Fruit fly (Drosophila melanogaster) whole organism, embryonic: Measurements from ENCODE around the gene Nmdar1.
A peak's percentile ranks its signal among the peaks of the same experiment; 100 is the strongest.

Experiments
- Awh ChIP-seq: fragments of 200-800 bp; sonication (Bioruptor generic); IDR thresholded peaks from 2 replicates; pipeline ENCODE4, ENCODE4 v1.3.6; 2022; ENCODE audit warnings: missing biosample characterization, missing genetic modification characterization
- CG10209 ChIP-seq: fragments of 200-800 bp; sonication (Bioruptor generic); optimal IDR thresholded peaks from 3 replicates; lab custom pipeline; 2017; ENCODE audit warnings: missing biosample characterization, mild to moderate bottlenecking, missing genetic modification characterization, missing genetic modification reagents
- CG10274 ChIP-seq: fragments of 200-800 bp; sonication (Bioruptor generic); optimal IDR thresholded peaks from 3 replicates; lab custom pipeline; 2017; ENCODE audit warnings: missing biosample characterization, mild to moderate bottlenecking, missing genetic modification characterization
- CG10431 ChIP-seq: fragments of 200-800 bp; sonication (Bioruptor generic); optimal IDR thresholded peaks from 3 replicates; lab custom pipeline; 2018; ENCODE audit warnings: missing biosample characterization, mild to moderate bottlenecking, missing genetic modification characterization
- CG10462 ChIP-seq: fragments of 200-800 bp; sonication (Bioruptor generic); optimal IDR thresholded peaks from 2 replicates; lab custom pipeline; 2016; ENCODE audit warnings: missing biosample characterization, missing genetic modification characterization
- CG12299 ChIP-seq: fragments of 200-800 bp; sonication (Bioruptor generic); optimal IDR thresholded peaks from 2 replicates; lab custom pipeline; 2018; ENCODE audit warnings: missing biosample characterization, mild to moderate bottlenecking, missing genetic modification characterization
- CG13424 ChIP-seq: fragments of 200-800 bp; sonication (Bioruptor generic); optimal IDR thresholded peaks from 2 replicates; lab custom pipeline; 2019; ENCODE audit warnings: missing biosample characterization, mild to moderate bottlenecking, missing genetic modification characterization, moderate library complexity
- CG13775 ChIP-seq: fragments of 200-800 bp; sonication (Bioruptor generic); optimal IDR thresholded peaks from 3 replicates; lab custom pipeline; 2017; ENCODE audit warnings: missing biosample characterization, mild to moderate bottlenecking, missing genetic modification characterization
- CG15073 ChIP-seq: fragments of 200-800 bp; sonication (Bioruptor generic); optimal IDR thresholded peaks from 2 replicates; lab custom pipeline; 2016; ENCODE audit warnings: missing biosample characterization, missing genetic modification characterization
- CG33557 ChIP-seq: fragments of 200-800 bp; sonication (Bioruptor generic); optimal IDR thresholded peaks from 2 replicates; lab custom pipeline; 2019; ENCODE audit warnings: missing biosample characterization, mild to moderate bottlenecking, missing genetic modification characterization, moderate library complexity
- CG4360 ChIP-seq: fragments of 200-800 bp; sonication (Bioruptor generic); IDR thresholded peaks from 2 replicates; pipeline ENCODE4 v1.3.6; 2022; ENCODE audit warnings: missing biosample characterization, missing genetic modification characterization
- CG4424 ChIP-seq: fragments of 200-800 bp; sonication (Bioruptor generic); optimal IDR thresholded peaks from 3 replicates; lab custom pipeline; 2016; ENCODE audit warnings: missing biosample characterization, missing genetic modification characterization
- CG4617 ChIP-seq: fragments of 200-800 bp; sonication (Bioruptor generic); optimal IDR thresholded peaks from 3 replicates; lab custom pipeline; 2016; ENCODE audit warnings: missing biosample characterization, missing genetic modification characterization, borderline replicate concordance
- CG6272 ChIP-seq: fragments of 200-800 bp; sonication (Bioruptor generic); IDR thresholded peaks from 2 replicates; pipeline ENCODE4 v1.3.6; 2022; ENCODE audit warnings: missing biosample characterization, missing genetic modification characterization
- CG6654 ChIP-seq: fragments of 200-800 bp; sonication (Bioruptor generic); optimal IDR thresholded peaks from 2 replicates; lab custom pipeline; 2017; ENCODE audit warnings: missing biosample characterization, mild to moderate bottlenecking, missing genetic modification characterization
- CG6813 ChIP-seq: fragments of 200-800 bp; sonication (Bioruptor generic); optimal IDR thresholded peaks from 2 replicates; lab custom pipeline; 2017; ENCODE audit warnings: missing biosample characterization, missing genetic modification characterization, mild to moderate bottlenecking, moderate library complexity, missing genetic modification reagents
- CG6854 ChIP-seq: fragments of 200-800 bp; sonication (Bioruptor generic); optimal IDR thresholded peaks from 3 replicates; lab custom pipeline; 2017; ENCODE audit warnings: missing biosample characterization, mild to moderate bottlenecking, missing genetic modification characterization
- CG7556 ChIP-seq: fragments of 200-800 bp; sonication (Bioruptor generic); optimal IDR thresholded peaks from 2 replicates; lab custom pipeline; 2017; ENCODE audit warnings: missing biosample characterization, mild to moderate bottlenecking, missing genetic modification characterization
- CG9727 ChIP-seq: fragments of 200-800 bp; sonication (Bioruptor generic); optimal IDR thresholded peaks from 3 replicates; lab custom pipeline; 2017; ENCODE audit warnings: missing biosample characterization, mild to moderate bottlenecking, missing genetic modification characterization
- CG9932 ChIP-seq: fragments of 200-800 bp; sonication (Bioruptor generic); IDR thresholded peaks from 2 replicates; pipeline ENCODE4 v1.3.6; 2022; ENCODE audit warnings: missing biosample characterization, missing genetic modification characterization
- CkIIα-i1 ChIP-seq: fragments of 200-800 bp; sonication (Bioruptor generic); IDR thresholded peaks from 2 replicates; pipeline ENCODE4 v1.3.6; 2022; ENCODE audit warnings: missing biosample characterization, missing genetic modification characterization
- E2f1 ChIP-seq: fragments of 200-800 bp; sonication (Bioruptor generic); IDR thresholded peaks from 2 replicates; pipeline ENCODE4 v1.3.6; 2022; ENCODE audit warnings: missing biosample characterization, missing genetic modification characterization
- Mad ChIP-seq: fragments of 200-800 bp; sonication (Bioruptor generic); optimal IDR thresholded peaks from 2 replicates; lab custom pipeline; 2016; ENCODE audit warnings: missing biosample characterization, missing genetic modification characterization
- NC2α ChIP-seq: fragments of 200-800 bp; sonication (Bioruptor generic); optimal IDR thresholded peaks from 2 replicates; lab custom pipeline; 2016; ENCODE audit warnings: missing biosample characterization, missing genetic modification characterization
- NfI ChIP-seq: fragments of 200-800 bp; sonication (Bioruptor generic); optimal IDR thresholded peaks from 3 replicates; lab custom pipeline; 2018; ENCODE audit warnings: missing biosample characterization, mild to moderate bottlenecking, missing genetic modification characterization, moderate library complexity
- Oaz ChIP-seq: fragments of 200-800 bp; sonication (Bioruptor generic); IDR thresholded peaks from 2 replicates; pipeline ENCODE4 v1.3.6; 2022; ENCODE audit warnings: missing biosample characterization, missing genetic modification characterization
- Oli ChIP-seq: fragments of 200-800 bp; sonication (Bioruptor generic); optimal IDR thresholded peaks from 2 replicates; lab custom pipeline; 2018; ENCODE audit warnings: missing biosample characterization, mild to moderate bottlenecking, missing genetic modification characterization, moderate library complexity
- Ptx1 ChIP-seq: fragments of 200-800 bp; sonication (Bioruptor generic); IDR thresholded peaks from 2 replicates; pipeline ENCODE4 v1.3.6; 2022; ENCODE audit warnings: missing biosample characterization, missing genetic modification characterization
- Trl ChIP-seq, 3 experiments: fragments of >200 bp in 2 of 3; fragments of 200-800 bp in 1 of 3; sonication (Bioruptor generic) in 1 of 3; optimal IDR thresholded peaks; 2 replicates in 1 of 3; 3 replicates in 2 of 3; lab custom pipeline; 2016 to 2017; ENCODE audit warnings: missing biosample characterization in 1 of 3, missing genetic modification characterization in 1 of 3
- Xrp1 ChIP-seq: fragments of 200-800 bp; sonication (Bioruptor generic); IDR thresholded peaks from 2 replicates; pipeline ENCODE4 v1.3.6; 2022; ENCODE audit warnings: missing biosample characterization, missing genetic modification characterization
- aop ChIP-seq: fragments of 200-800 bp; sonication (Bioruptor generic); IDR thresholded peaks from 2 replicates; pipeline ENCODE4 v1.3.6; 2022; ENCODE audit warnings: missing biosample characterization, missing genetic modification characterization
- corto ChIP-seq: fragments of 200-800 bp; sonication (Bioruptor generic); optimal IDR thresholded peaks from 2 replicates; lab custom pipeline; 2016; ENCODE audit warnings: missing biosample characterization, mild to moderate bottlenecking, missing genetic modification characterization, moderate library complexity
- da ChIP-seq: fragments of 200-800 bp; sonication (Bioruptor generic); optimal IDR thresholded peaks from 2 replicates; lab custom pipeline; 2016; ENCODE audit warnings: missing biosample characterization, missing genetic modification characterization
- danr ChIP-seq: fragments of 200-800 bp; sonication (Bioruptor generic); IDR thresholded peaks from 2 replicates; pipeline ENCODE4 v1.3.6; 2022; ENCODE audit warnings: missing biosample characterization, missing genetic modification characterization
- gsb-n ChIP-seq: fragments of 200-800 bp; sonication (Bioruptor generic); optimal IDR thresholded peaks from 3 replicates; lab custom pipeline; 2018; ENCODE audit warnings: missing biosample characterization, mild to moderate bottlenecking, missing genetic modification characterization
- hbn ChIP-seq: fragments of 200-800 bp; sonication (Bioruptor generic); IDR thresholded peaks from 2 replicates; pipeline ENCODE4 v1.3.6; 2022; ENCODE audit warnings: missing biosample characterization, missing genetic modification characterization; ENCODE audit not compliant: partially characterized antibody
- ken ChIP-seq: fragments of 200-800 bp; sonication (Bioruptor generic); IDR thresholded peaks from 3 replicates; pipeline ENCODE4 v1.3.6; 2022; ENCODE audit warnings: missing biosample characterization, missing genetic modification characterization
- knrl ChIP-seq: fragments of 200-800 bp; sonication (Bioruptor generic); IDR thresholded peaks from 3 replicates; pipeline ENCODE4 v1.3.6; 2022; ENCODE audit warnings: missing biosample characterization, missing genetic modification characterization; ENCODE audit not compliant: partially characterized antibody
- mirr ChIP-seq: fragments of 200-800 bp; sonication (Bioruptor generic); optimal IDR thresholded peaks from 3 replicates; lab custom pipeline; 2018; ENCODE audit warnings: missing biosample characterization, mild to moderate bottlenecking, missing genetic modification characterization
- nerfin-1 ChIP-seq: fragments of 200-800 bp; sonication (Bioruptor generic); optimal IDR thresholded peaks from 3 replicates; lab custom pipeline; 2019; ENCODE audit warnings: missing biosample characterization, mild to moderate bottlenecking, missing genetic modification characterization, moderate library complexity
- nmo ChIP-seq: fragments of 200-800 bp; sonication (Bioruptor generic); optimal IDR thresholded peaks from 2 replicates; lab custom pipeline; 2018; ENCODE audit warnings: missing biosample characterization, mild to moderate bottlenecking, missing genetic modification characterization, moderate library complexity
- otp ChIP-seq: fragments of 200-800 bp; sonication (Bioruptor generic); IDR thresholded peaks from 3 replicates; pipeline ENCODE4, ENCODE4 v1.3.6; 2022; ENCODE audit warnings: missing biosample characterization, missing genetic modification characterization
- pho ChIP-seq: fragments of 200-800 bp; sonication (Bioruptor generic); optimal IDR thresholded peaks from 2 replicates; lab custom pipeline; 2016; ENCODE audit warnings: missing biosample characterization, missing genetic modification characterization
- psq ChIP-seq: fragments of 200-800 bp; sonication (Bioruptor generic); optimal IDR thresholded peaks from 2 replicates; lab custom pipeline; 2017; ENCODE audit warnings: missing biosample characterization, missing genetic modification characterization
- ranshi ChIP-seq: fragments of 200-800 bp; sonication (Bioruptor generic); IDR thresholded peaks from 2 replicates; pipeline ENCODE4 v1.3.6; 2022; ENCODE audit warnings: missing biosample characterization, missing genetic modification characterization
- row ChIP-seq: fragments of 200-800 bp; sonication (Bioruptor generic); IDR thresholded peaks from 3 replicates; pipeline ENCODE4 v1.3.6; 2022; ENCODE audit warnings: missing biosample characterization, missing genetic modification characterization
- salm ChIP-seq: fragments of 200-800 bp; sonication (Bioruptor generic); optimal IDR thresholded peaks from 2 replicates; lab custom pipeline; 2018; ENCODE audit warnings: missing biosample characterization, mild to moderate bottlenecking, missing genetic modification characterization
- ssp ChIP-seq: fragments of 200-800 bp; sonication (Bioruptor generic); IDR thresholded peaks from 2 replicates; pipeline ENCODE4 v1.3.6; 2022; ENCODE audit warnings: missing biosample characterization, missing genetic modification characterization
- stc ChIP-seq: fragments of 200-800 bp; sonication (Bioruptor generic); IDR thresholded peaks from 2 replicates; pipeline ENCODE4 v1.3.6; 2022; ENCODE audit warnings: missing biosample characterization, missing genetic modification characterization
- twi ChIP-seq: fragments of 200-800 bp; optimal IDR thresholded peaks from 2 replicates; lab custom pipeline; 2019; ENCODE audit warnings: missing biosample characterization, mild to moderate bottlenecking, missing genetic modification characterization, moderate library complexity
- vfl ChIP-seq: fragments of 200-800 bp; sonication (Bioruptor generic); optimal IDR thresholded peaks from 2 replicates; lab custom pipeline; 2016; ENCODE audit warnings: missing biosample characterization, missing genetic modification characterization

The Nmdar1 gene

dm6 chr3R:5568590-5568989 lies 45.5 kb upstream of the Nmdar1 start, which contains the start of the genes CG2931 and Rheb (continued):
- TF ChIP-seq CG13424 (tag; lab: Kevin White, UChicago) (peak; percentile 75), knrl (GFP tag; lab: Robert Waterston, UW) (peak; percentile 84), ken (GFP tag; lab: Robert Waterston, UW) (peak; percentile 66), twi (tag; lab: Kevin White, UChicago) (peak; percentile 34), CkIIα-i1 (GFP tag; lab: Robert Waterston, UW) (no peak), row (peak; percentile 94), CG9727 (peak; percentile 67), stc (GFP tag; lab: Robert Waterston, UW) (peak; percentile 39; the same call in 1 of the 2 replicates), CG6272 (GFP tag; lab: Robert Waterston, UW) (peak; percentile 68), CG12299 (tag; lab: Kevin White, UChicago) (peak; percentile 41), CG7556 (GFP tag; lab: Kevin White, UChicago) (peak; percentile 20), CG33557 (GFP tag; lab: Kevin White, UChicago) (peak; percentile 44), ranshi (GFP tag; lab: Robert Waterston, UW) (0 out of 2 replicates have a peak, but pooled peaks have one; percentile 51), CG10462 (GFP tag; lab: Kevin White, UChicago) (peak; percentile 86), gsb-n (tag; lab: Kevin White, UChicago) (peak; percentile 29), CG6654 (GFP tag; lab: Kevin White, UChicago) (no peak), NfI (GFP tag; lab: Kevin White, UChicago) (peak; percentile 69), CG4617 (GFP tag; lab: Kevin White, UChicago) (peak; percentile 87), CG6854 (GFP tag; lab: Kevin White, UChicago) (no peak), Awh (GFP tag; lab: Robert Waterston, UW) (peak; percentile 59), Trl (optimal IDR thresholded peaks at IDR 0.05; lab: Kevin White, UChicago) (no peak), Trl (GFP tag; optimal IDR thresholded peaks at IDR 0.05; lab: Kevin White, UChicago) (no peak), nerfin-1 (tag; lab: Kevin White, UChicago) (peak; percentile 27), CG9932 (GFP tag; lab: Robert Waterston, UW) (peak; percentile 83), Oaz (GFP tag; lab: Robert Waterston, UW) (peak; percentile 49; the same call in 1 of the 2 replicates), Xrp1 (GFP tag; lab: Robert Waterston, UW) (peak; percentile 81), hbn (GFP tag; lab: Robert Waterston, UW) (peak; percentile 73), CG6813 (no peak), corto (peak; percentile 41), Mad (peak; percentile 44), psq (GFP tag; lab: Kevin White, UChicago) (peak; percentile 14), CG10274 (GFP tag; lab: Kevin White, UChicago) (no peak), pho (GFP tag; lab: Kevin White, UChicago) (peak; percentile 43), otp (no peak), nmo (peak; percentile 84), aop (GFP tag; lab: Robert Waterston, UW) (no peak), vfl (GFP tag; lab: Kevin White, UChicago) (peak; percentile 42), CG10431 (GFP tag; lab: Kevin White, UChicago) (peak; percentile 16), E2f1 (GFP tag; lab: Robert Waterston, UW) (peak; percentile 55; the same call in 1 of the 2 replicates), NC2α (GFP tag; lab: Kevin White, UChicago) (no peak), CG15073 (GFP tag; lab: Kevin White, UChicago) (no peak), CG4360 (GFP tag; lab: Robert Waterston, UW) (no peak), Oli (tag; lab: Kevin White, UChicago) (peak; percentile 19), CG10209 (GFP tag; lab: Kevin White, UChicago) (peak; percentile 51), da (GFP tag; lab: Kevin White, UChicago) (no peak), CG4424 (GFP tag; lab: Kevin White, UChicago) (peak; percentile 77), Ptx1 (peak; percentile 79), danr (GFP tag; lab: Robert Waterston, UW) (peak; percentile 36; the same call in 1 of the 2 replicates), CG13775 (peak; percentile 70), mirr (GFP tag; lab: Kevin White, UChicago) (no peak), salm (peak; percentile 16), ssp (GFP tag; lab: Robert Waterston, UW) (peak; percentile 93)
